Fruit fly (Drosophila melanogaster) whole organism, pupa: ENCODE measurements around the gene Tmem214.

Experiments used
- CG10348 ChIP-seq: fragments of 200-800 bp; sonication (Bioruptor generic); IDR thresholded peaks from 2 replicates; pipeline ENCODE4 v1.3.6; 2022; ENCODE audit warnings: missing biosample characterization, missing genetic modification characterization
- CG12605 ChIP-seq: fragments of 200-800 bp; sonication (Bioruptor generic); IDR thresholded peaks from 2 replicates; pipeline ENCODE4 v1.3.6; 2022; ENCODE audit warnings: missing biosample characterization, missing genetic modification characterization
- CG13204 ChIP-seq: fragments of 200-800 bp; sonication (Bioruptor generic); optimal IDR thresholded peaks from 2 replicates; lab custom pipeline; 2018; ENCODE audit warnings: missing biosample characterization, mild to moderate bottlenecking, missing genetic modification characterization, moderate library complexity
- CG15710 ChIP-seq: fragments of 200-800 bp; sonication (Bioruptor generic); optimal IDR thresholded peaks from 2 replicates; lab custom pipeline; 2018; ENCODE audit warnings: missing biosample characterization, mild to moderate bottlenecking, missing genetic modification characterization, moderate library complexity
- CG17806 ChIP-seq: fragments of 200-800 bp; sonication (Bioruptor generic); optimal IDR thresholded peaks from 2 replicates; lab custom pipeline; 2018; ENCODE audit warnings: missing biosample characterization, mild to moderate bottlenecking, missing genetic modification characterization, moderate library complexity
- CG4496 ChIP-seq: fragments of 200-800 bp; sonication (Bioruptor generic); IDR thresholded peaks from 3 replicates; pipeline ENCODE4 v1.3.6; 2022; ENCODE audit warnings: missing biosample characterization, missing genetic modification characterization
- CG8159 ChIP-seq: fragments of 200-800 bp; sonication (Bioruptor generic); optimal IDR thresholded peaks from 3 replicates; lab custom pipeline; 2018; ENCODE audit warnings: missing biosample characterization, mild to moderate bottlenecking, missing genetic modification characterization, moderate library complexity
- CG9948 ChIP-seq: fragments of 200-800 bp; sonication (Bioruptor generic); optimal IDR thresholded peaks from 2 replicates; lab custom pipeline; 2018; ENCODE audit warnings: missing biosample characterization, mild to moderate bottlenecking, missing genetic modification characterization, moderate library complexity
- Ets98B ChIP-seq: fragments of 200-800 bp; sonication (Bioruptor generic); IDR thresholded peaks from 2 replicates; pipeline ENCODE4 v1.3.6; 2022; ENCODE audit warnings: missing biosample characterization, missing genetic modification characterization
- Pif1A ChIP-seq: fragments of 200-800 bp; sonication (Bioruptor generic); optimal IDR thresholded peaks from 3 replicates; lab custom pipeline; 2016; ENCODE audit warnings: missing biosample characterization, missing genetic modification characterization
- Pif1B ChIP-seq: fragments of 200-800 bp; sonication (Bioruptor generic); optimal IDR thresholded peaks from 3 replicates; lab custom pipeline; 2016; ENCODE audit warnings: missing biosample characterization, missing genetic modification characterization
- gl ChIP-seq: fragments of 200-800 bp; sonication (Bioruptor generic); optimal IDR thresholded peaks from 2 replicates; lab custom pipeline; 2018; ENCODE audit warnings: missing biosample characterization, mild to moderate bottlenecking, missing genetic modification characterization

- TF ChIP-seq CG9948 (tag; lab: Kevin White, UChicago) (no peak), CG10348 (GFP tag; lab: Robert Waterston, UW) (no peak), CG4496 (GFP tag; lab: Robert Waterston, UW) (no peak), CG15710 (no peak), CG13204 (GFP tag; lab: Kevin White, UChicago) (no peak), CG17806 (tag; lab: Kevin White, UChicago) (no peak), CG12605 (GFP tag; lab: Robert Waterston, UW) (no peak), CG8159 (tag; lab: Kevin White, UChicago) (no peak), Pif1A (GFP tag; lab: Kevin White, UChicago) (no peak), Ets98B (GFP tag; lab: Robert Waterston, UW) (no peak), gl (tag; lab: Kevin White, UChicago) (no peak), Pif1B (GFP tag; lab: Kevin White, UChicago) (no peak)
These were observed 7.0 kb upstream of the Tmem214 start for dm6 chr2L:10976864-10977586.
